Worm (Caenorhabditis elegans) whole organism, young adult: ENCODE results near the gene C44E12.1.

Experiments used
- D2030.7 ChIP-seq: fragments of 200-800 bp; sonication (Bioruptor generic); IDR thresholded peaks from 2 replicates; pipeline ENCODE4 v1.3.6; 2022; ENCODE audit warnings: missing genetic modification reagents, missing genetic modification characterization, missing compliant biosample characterization
- F39B2.1 ChIP-seq: fragments of 200-800 bp; sonication (Bioruptor generic); IDR thresholded peaks from 2 replicates; pipeline ENCODE4 v1.3.6; 2022; ENCODE audit warnings: missing genetic modification reagents, missing genetic modification characterization, missing compliant biosample characterization
- Y56A3A.18 ChIP-seq: fragments of 200-800 bp; sonication (Bioruptor generic); IDR thresholded peaks from 2 replicates; pipeline ENCODE4 v1.3.6; 2022; ENCODE audit warnings: missing genetic modification reagents, missing genetic modification characterization, missing compliant biosample characterization
- Y95B8A.8 ChIP-seq: fragments of 200-800 bp; sonication (Bioruptor generic); IDR thresholded peaks from 2 replicates; pipeline ENCODE4 v1.3.6; 2022; ENCODE audit warnings: missing genetic modification reagents, missing genetic modification characterization, missing compliant biosample characterization
- ama-1 ChIP-seq, 3 experiments: fragments of 150-350 bp in 1 of 3; sonication (generic microtip) in 2 of 3; optimal IDR thresholded peaks; 2 replicates each; lab custom pipeline; 2014 to 2018; ENCODE audit warnings: missing biosample characterization in 2 of 3, missing genetic modification characterization in 2 of 3, missing genetic modification reagents in 2 of 3
- lag-1 ChIP-seq: fragments of 200-800 bp; sonication (Bioruptor generic); IDR thresholded peaks from 2 replicates; pipeline ENCODE4 v1.3.6; 2022; ENCODE audit warnings: missing genetic modification reagents, missing genetic modification characterization, missing compliant biosample characterization
- snpc-3.4 ChIP-seq: sonication (generic microtip); optimal IDR thresholded peaks from 2 replicates; lab custom pipeline; 2017; ENCODE audit warnings: missing genetic modification characterization, mild to moderate bottlenecking, missing compliant biosample characterization, antibody characterized with exemption, moderate library complexity, missing genotype, missing genetic modification reagents
- unc-62 ChIP-seq: fragments of 150-350 bp; optimal IDR thresholded peaks from 2 replicates; lab custom pipeline; 2014; ENCODE audit warnings: missing biosample characterization, missing genetic modification reagents, missing genetic modification characterization
- xnd-1 ChIP-seq: sonication (generic microtip); optimal IDR thresholded peaks from 2 replicates; lab custom pipeline; 2016; ENCODE audit warnings: missing genotype, missing genetic modification reagents, missing genetic modification characterization, missing compliant biosample characterization
- ztf-22 ChIP-seq: fragments of 200-800 bp; sonication (Bioruptor generic); optimal IDR thresholded peaks from 2 replicates; lab custom pipeline; 2018; ENCODE audit warnings: mild to moderate bottlenecking, missing genetic modification characterization, moderate library complexity, missing compliant biosample characterization
- ztf-25 ChIP-seq: fragments of 200-800 bp; sonication (Bioruptor generic); IDR thresholded peaks from 2 replicates; pipeline ENCODE4 v1.3.6; 2022; ENCODE audit warnings: missing genetic modification reagents, missing genetic modification characterization, missing compliant biosample characterization

ce11 chrX:7583930-7584329 lies 12.8 kb upstream of the C44E12.1 start:
- TF ChIP-seq D2030.7 (GFP tag; lab: Robert Waterston, UW) (no peak), F39B2.1 (GFP tag; lab: Robert Waterston, UW) (no peak), ztf-22 (GFP tag; lab: Kevin White, UChicago) (no peak), ztf-25 (GFP tag; lab: Robert Waterston, UW) (no peak), unc-62 (GFP tag; lab: Kevin White, UChicago) (no peak), ama-1 (optimal IDR thresholded peaks at IDR 0.05; lab: Kevin White, UChicago) (no peak), ama-1 (GFP tag; optimal IDR thresholded peaks at IDR 0.05; lab: Kevin White, UChicago) (no peak), lag-1 (no peak), Y56A3A.18 (GFP tag; lab: Robert Waterston, UW) (no peak), xnd-1 (tag; lab: Kevin White, UChicago) (no peak), Y95B8A.8 (no peak), snpc-3.4 (tag; lab: Kevin White, UChicago) (no peak)
